Fruit fly (Drosophila melanogaster): ENCODE results near the gene Wnt4.

Wnt4 gene

DNA sequence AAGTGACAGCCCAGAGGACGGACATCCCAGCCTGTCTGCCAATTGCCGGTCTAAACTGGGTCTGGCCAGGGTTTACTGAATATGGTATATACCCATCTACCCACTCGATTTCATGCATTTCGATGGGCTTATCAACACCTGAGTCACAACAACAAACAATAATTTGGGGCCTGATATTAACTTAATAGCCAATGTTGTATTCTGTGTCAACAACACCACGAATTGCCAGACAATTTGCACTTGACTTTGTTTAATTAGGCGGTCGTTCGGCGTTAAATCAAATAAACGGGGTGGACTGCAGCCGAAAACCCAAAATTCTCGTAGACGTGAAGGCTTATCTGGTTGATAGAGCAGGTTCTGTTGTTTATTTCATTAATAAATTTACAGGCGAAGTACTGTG is 37.7 kb downstream of the Wnt4 start (continued):
- TF ChIP-seq CG13894 (tag; optimal IDR thresholded peaks at IDR 0.05) (peak; percentile 47), CG3407 (GFP tag; optimal IDR thresholded peaks at IDR 0.05) (peak; percentile 18), lmd (GFP tag; IDR thresholded peaks at IDR 0.05) (no peak), CG6791 (GFP tag; IDR thresholded peaks at IDR 0.05; ENCODE audit: partially characterized antibody) (no peak), Opbp (GFP tag; IDR thresholded peaks at IDR 0.05; ENCODE audit: partially characterized antibody) (no peak), Trl (optimal IDR thresholded peaks at IDR 0.05) (no peak), Trl (GFP tag; optimal IDR thresholded peaks at IDR 0.05) (peak; percentile 32), zfh2 (GFP tag; optimal IDR thresholded peaks at IDR 0.05) (no peak), caup (GFP tag; optimal IDR thresholded peaks at IDR 0.05; ENCODE audit: severe bottlenecking) (peak; percentile 67), CG14965 (GFP tag; optimal IDR thresholded peaks at IDR 0.05; ENCODE audit: borderline replicate concordance) (peak; percentile 34), Xbp1 (GFP tag; optimal IDR thresholded peaks at IDR 0.05) (no peak), CG7271 (tag; optimal IDR thresholded peaks at IDR 0.05) (no peak), CG14050 (GFP tag; IDR thresholded peaks at IDR 0.05) (no peak), CG1233 (GFP tag; optimal IDR thresholded peaks at IDR 0.05) (peak; percentile 16), CG17385 (GFP tag; optimal IDR thresholded peaks at IDR 0.05) (no peak), ac (GFP tag; optimal IDR thresholded peaks at IDR 0.05) (no peak), CG10366 (GFP tag; IDR thresholded peaks at IDR 0.05) (no peak), CG14441 (GFP tag; IDR thresholded peaks at IDR 0.05) (peak; percentile 36; the same call in 1 of the 2 replicates), ewg (GFP tag; optimal IDR thresholded peaks at IDR 0.05) (no peak), CG32767 (GFP tag; IDR thresholded peaks at IDR 0.05) (0 out of 2 replicates have a peak, but pooled peaks have one; percentile 12), CG7963 (GFP tag; IDR thresholded peaks at IDR 0.05; ENCODE audit: partially characterized antibody) (no peak), CG4707 (GFP tag; optimal IDR thresholded peaks at IDR 0.05) (no peak), CG7372 (GFP tag; IDR thresholded peaks at IDR 0.05) (no peak), Mad (GFP tag; optimal IDR thresholded peaks at IDR 0.05) (peak; percentile 29), CG6683 (GFP tag; optimal IDR thresholded peaks at IDR 0.05) (no peak), sisA (GFP tag; IDR thresholded peaks at IDR 0.05) (no peak), CG3281 (GFP tag; optimal IDR thresholded peaks at IDR 0.05) (peak; percentile 60), CG7745 (tag; optimal IDR thresholded peaks at IDR 0.05) (no peak), CG3065 (GFP tag; optimal IDR thresholded peaks at IDR 0.05) (no peak), CG6813 (GFP tag; optimal IDR thresholded peaks at IDR 0.05) (peak; percentile 38), H15 (GFP tag; IDR thresholded peaks at IDR 0.05) (no peak), Fer1 (GFP tag; optimal IDR thresholded peaks at IDR 0.05) (peak; percentile 67), psq (GFP tag; optimal IDR thresholded peaks at IDR 0.05) (no peak), pan (optimal IDR thresholded peaks at IDR 0.05) (no peak), pan (GFP tag; optimal IDR thresholded peaks at IDR 0.05 in 1 of 2, IDR thresholded peaks at IDR 0.05 in 1 of 2) (no peak), esg (GFP tag; conservative IDR thresholded peaks at IDR 0.05) (no peak), Scr (GFP tag; IDR thresholded peaks at IDR 0.05; ENCODE audit: partially characterized antibody) (no peak), ftz-f1 (GFP tag; optimal IDR thresholded peaks at IDR 0.05) (no peak), hth (optimal IDR thresholded peaks at IDR 0.05) (no peak), Doc2 (GFP tag; IDR thresholded peaks at IDR 0.05) (no peak), sd (tag; optimal IDR thresholded peaks at IDR 0.05) (peak; percentile 22), slbo (GFP tag; IDR thresholded peaks at IDR 0.05) (no peak), mam (GFP tag; optimal IDR thresholded peaks at IDR 0.05) (no peak), Spps (tag; optimal IDR thresholded peaks at IDR 0.05) (no peak), tin (GFP tag; optimal IDR thresholded peaks at IDR 0.05) (no peak), ATbp (GFP tag; optimal IDR thresholded peaks at IDR 0.05) (peak; percentile 20), gfzf (GFP tag; optimal IDR thresholded peaks at IDR 0.05) (no peak), CG6272 (GFP tag; IDR thresholded peaks at IDR 0.05) (no peak), row (GFP tag; IDR thresholded peaks at IDR 0.05) (no peak), CG5245 (GFP tag; optimal IDR thresholded peaks at IDR 0.05) (no peak), dan (GFP tag; IDR thresholded peaks at IDR 0.05) (no peak), Vsx1 (GFP tag; optimal IDR thresholded peaks at IDR 0.05) (peak; percentile 57)

All from whole organism, embryonic.